Worm (Caenorhabditis elegans): ENCODE data around the gene K08H10.6.

The K08H10.6 gene

ce11 chrV:10019934-10020333 lies 24.2 kb upstream of the K08H10.6 start:
- TF ChIP-seq egl-27 (tag; optimal IDR thresholded peaks at IDR 0.05) (no peak), nhr-237 (tag; optimal IDR thresholded peaks at IDR 0.05) (no peak), pha-4 (tag; optimal IDR thresholded peaks at IDR 0.05) (peak; percentile 94), ceh-9 (tag; optimal IDR thresholded peaks at IDR 0.05) (no peak), pqm-1 (tag; optimal IDR thresholded peaks at IDR 0.05) (no peak), ceh-28 (tag; optimal IDR thresholded peaks at IDR 0.05) (no peak), unc-39 (tag; optimal IDR thresholded peaks at IDR 0.05) (no peak), daf-12 (tag; optimal IDR thresholded peaks at IDR 0.05) (no peak), jun-1 (tag; optimal IDR thresholded peaks at IDR 0.05) (no peak), nhr-67 (tag; optimal IDR thresholded peaks at IDR 0.05) (no peak), ama-1 (optimal IDR thresholded peaks at IDR 0.05) (no peak), ceh-82 (tag; optimal IDR thresholded peaks at IDR 0.05) (no peak), nhr-77 (tag; optimal IDR thresholded peaks at IDR 0.05) (no peak), elt-3 (tag; optimal IDR thresholded peaks at IDR 0.05) (no peak), ceh-16 (tag; optimal IDR thresholded peaks at IDR 0.05) (no peak), nhr-11 (tag; optimal IDR thresholded peaks at IDR 0.05) (no peak), unc-62 (GFP tag; optimal IDR thresholded peaks at IDR 0.05) (no peak), ztf-4 (tag; optimal IDR thresholded peaks at IDR 0.05) (no peak), fkh-10 (GFP tag; optimal IDR thresholded peaks at IDR 0.05) (no peak), elt-2 (tag; optimal IDR thresholded peaks at IDR 0.05) (no peak), zag-1 (tag; optimal IDR thresholded peaks at IDR 0.05) (no peak), nfya-1 (tag; optimal IDR thresholded peaks at IDR 0.05; ENCODE audit: insufficient read depth) (peak; percentile 26), fos-1 (tag; optimal IDR thresholded peaks at IDR 0.05) (no peak), snpc-4 (tag; optimal IDR thresholded peaks at IDR 0.05) (no peak), ZK546.5 (tag; optimal IDR thresholded peaks at IDR 0.05) (no peak), ztf-11 (tag; optimal IDR thresholded peaks at IDR 0.05) (no peak), aly-2 (tag; optimal IDR thresholded peaks at IDR 0.05) (no peak), R02D3.7 (tag; optimal IDR thresholded peaks at IDR 0.05) (no peak), nhr-43 (tag; optimal IDR thresholded peaks at IDR 0.05; ENCODE audit: poor library complexity, severe bottlenecking) (no peak), nhr-25 (tag; optimal IDR thresholded peaks at IDR 0.05) (no peak), mdl-1 (tag; optimal IDR thresholded peaks at IDR 0.05) (peak; percentile 46), nhr-23 (tag; optimal IDR thresholded peaks at IDR 0.05) (no peak), lin-39 (tag; optimal IDR thresholded peaks at IDR 0.05) (peak; percentile 36), skn-1 (tag; optimal IDR thresholded peaks at IDR 0.05) (no peak)

- no peak for TF ChIP-seq nhr-25 (tag; optimal IDR thresholded peaks at IDR 0.05)
Measured at ce11 chrV:10019083-10019624, 23.5 kb upstream of the K08H10.6 start.

- TF ChIP-seq nhr-25 (tag; optimal IDR thresholded peaks at IDR 0.05) (no peak), ceh-16 (tag; optimal IDR thresholded peaks at IDR 0.05) (no peak), lin-39 (tag; optimal IDR thresholded peaks at IDR 0.05) (no peak), skn-1 (tag; optimal IDR thresholded peaks at IDR 0.05) (no peak), mdl-1 (tag; optimal IDR thresholded peaks at IDR 0.05) (no peak), pqm-1 (tag; optimal IDR thresholded peaks at IDR 0.05) (no peak), elt-1 (tag; optimal IDR thresholded peaks at IDR 0.05) (no peak), nhr-23 (tag; optimal IDR thresholded peaks at IDR 0.05) (no peak), nhr-11 (tag; optimal IDR thresholded peaks at IDR 0.05) (no peak), snpc-4 (tag; optimal IDR thresholded peaks at IDR 0.05) (no peak), R02D3.7 (tag; optimal IDR thresholded peaks at IDR 0.05) (no peak), lin-15B (tag; optimal IDR thresholded peaks at IDR 0.05) (no peak)
Measured at ce11 chrV:10018291-10018690, 22.6 kb upstream of the K08H10.6 start.

- TF ChIP-seq nhr-23 (tag; optimal IDR thresholded peaks at IDR 0.05) (no peak), ama-1 (optimal IDR thresholded peaks at IDR 0.05) (no peak), elt-2 (tag; optimal IDR thresholded peaks at IDR 0.05) (peak; percentile 68), nhr-25 (tag; optimal IDR thresholded peaks at IDR 0.05) (no peak), pha-4 (tag; optimal IDR thresholded peaks at IDR 0.05) (peak; percentile 23), elt-3 (tag; optimal IDR thresholded peaks at IDR 0.05) (peak in 2 of 3 experiments; percentile 92 to 93), pqm-1 (tag; optimal IDR thresholded peaks at IDR 0.05) (peak; percentile 62), mdl-1 (tag; optimal IDR thresholded peaks at IDR 0.05) (no peak), nhr-12 (tag; optimal IDR thresholded peaks at IDR 0.05) (no peak), tbx-2 (tag; optimal IDR thresholded peaks at IDR 0.05) (no peak)
Measured at ce11 chrV:10012639-10013038, 16.9 kb upstream of the K08H10.6 start.
